Fruit fly (Drosophila melanogaster) S2 (cell line): ENCODE results near the gene msd1.

Experiments
- CG8478 ChIP-seq: fragments of >200 bp; optimal IDR thresholded peaks from 2 replicates; lab custom pipeline; 2018
- CTCF ChIP-seq, 2 experiments: fragments of >200 bp; optimal IDR thresholded peaks; 2 replicates each; lab custom pipeline; 2018

dm6 chr3L:1352065-1352464 lies 20.5 kb downstream of the msd1 start:
- no peak for TF ChIP-seq CG8478 (lab: Kevin White, UChicago)
- TF ChIP-seq CTCF (optimal IDR thresholded peaks at IDR 0.05; lab: Kevin White, UChicago) = peak; percentile 90 to 93
